Worm (Caenorhabditis elegans): ENCODE measurements around the gene lido-7.

lido-7 gene

ce11 chrII:2967064-2967463 lies 21.0 kb upstream of the lido-7 start:
- TF ChIP-seq sma-9 (GFP tag; optimal IDR thresholded peaks at IDR 0.05) (peak; percentile 8), sma-9 (tag; optimal IDR thresholded peaks at IDR 0.05) (no peak), F13H6.1 (tag; optimal IDR thresholded peaks at IDR 0.05) (peak; percentile 74), mab-5 (tag; optimal IDR thresholded peaks at IDR 0.05) (no peak), skn-1 (tag; optimal IDR thresholded peaks at IDR 0.05) (no peak), lsy-2 (tag; optimal IDR thresholded peaks at IDR 0.05) (no peak)

ce11 chrII:2973940-2974402 lies 14.1 kb upstream of the lido-7 start:
- TF ChIP-seq lin-11 (tag; optimal IDR thresholded peaks at IDR 0.05) (peak; percentile 86), nhr-12 (tag; optimal IDR thresholded peaks at IDR 0.05) (no peak), crh-2 (tag; optimal IDR thresholded peaks at IDR 0.05) (peak; percentile 96), elt-3 (tag; optimal IDR thresholded peaks at IDR 0.05) (no peak), zag-1 (tag; optimal IDR thresholded peaks at IDR 0.05) (peak; percentile 90), nhr-77 (tag; optimal IDR thresholded peaks at IDR 0.05) (peak; percentile 30), unc-62 (GFP tag; optimal IDR thresholded peaks at IDR 0.05) (peak; percentile 16), lin-13 (GFP tag; optimal IDR thresholded peaks at IDR 0.05) (peak; percentile 96), dmd-4 (tag; optimal IDR thresholded peaks at IDR 0.05) (no peak), blmp-1 (tag; optimal IDR thresholded peaks at IDR 0.05; ENCODE audit: insufficient read depth) (peak; percentile 79), ztf-1 (GFP tag; conservative IDR thresholded peaks at IDR 0.05) (no peak), unc-39 (tag; optimal IDR thresholded peaks at IDR 0.05) (no peak), lsy-2 (tag; optimal IDR thresholded peaks at IDR 0.05) (peak; percentile 90 to 93), mab-5 (tag; optimal IDR thresholded peaks at IDR 0.05) (peak; percentile 95), nhr-10 (tag; optimal IDR thresholded peaks at IDR 0.05) (peak; percentile 51), sem-4 (tag; optimal IDR thresholded peaks at IDR 0.05) (peak; percentile 93), F13H6.1 (tag; optimal IDR thresholded peaks at IDR 0.05) (peak; percentile 97), elt-1 (tag; optimal IDR thresholded peaks at IDR 0.05) (peak; percentile 49), ceh-82 (tag; optimal IDR thresholded peaks at IDR 0.05) (peak; percentile 26), fos-1 (tag; optimal IDR thresholded peaks at IDR 0.05) (peak; percentile 87), aly-2 (tag; optimal IDR thresholded peaks at IDR 0.05) (no peak), gmeb-1 (tag; optimal IDR thresholded peaks at IDR 0.05) (peak; percentile 91), skn-1 (tag; optimal IDR thresholded peaks at IDR 0.05) (no peak), ZK546.5 (tag; optimal IDR thresholded peaks at IDR 0.05) (peak; percentile 32), mbf-1 (tag; optimal IDR thresholded peaks at IDR 0.05) (no peak), nhr-25 (tag; optimal IDR thresholded peaks at IDR 0.05) (peak; percentile 97), nhr-11 (tag; optimal IDR thresholded peaks at IDR 0.05) (no peak), ztf-11 (tag; optimal IDR thresholded peaks at IDR 0.05) (peak; percentile 71), nhr-21 (tag; optimal IDR thresholded peaks at IDR 0.05) (peak; percentile 96), sma-3 (GFP tag; optimal IDR thresholded peaks at IDR 0.05) (peak; percentile 88), nhr-23 (tag; optimal IDR thresholded peaks at IDR 0.05) (no peak), alr-1 (tag; optimal IDR thresholded peaks at IDR 0.05) (no peak), nhr-129 (tag; optimal IDR thresholded peaks at IDR 0.05) (peak; percentile 90), ztf-4 (tag; optimal IDR thresholded peaks at IDR 0.05) (peak; percentile 96), sma-9 (GFP tag; optimal IDR thresholded peaks at IDR 0.05) (peak; percentile 99), sma-9 (tag; optimal IDR thresholded peaks at IDR 0.05) (peak; percentile 76), lin-39 (tag; optimal IDR thresholded peaks at IDR 0.05) (no peak), Y55F3AM.14 (GFP tag; optimal IDR thresholded peaks at IDR 0.05) (peak; percentile 97), nhr-237 (tag; optimal IDR thresholded peaks at IDR 0.05) (peak; percentile 69), C34F6.9 (tag; optimal IDR thresholded peaks at IDR 0.05) (peak; percentile 90), ama-1 (optimal IDR thresholded peaks at IDR 0.05) (peak; percentile 81), R02D3.7 (tag; optimal IDR thresholded peaks at IDR 0.05) (peak; percentile 40), ceh-16 (tag; optimal IDR thresholded peaks at IDR 0.05) (peak; percentile 83), peb-1 (tag; optimal IDR thresholded peaks at IDR 0.05) (no peak), nhr-6 (tag; optimal IDR thresholded peaks at IDR 0.05) (peak; percentile 88), snpc-4 (tag; optimal IDR thresholded peaks at IDR 0.05) (peak; percentile 72), unc-55 (GFP tag; optimal IDR thresholded peaks at IDR 0.05) (peak; percentile 89), mdl-1 (tag; optimal IDR thresholded peaks at IDR 0.05) (peak; percentile 95 to 98), egl-27 (tag; optimal IDR thresholded peaks at IDR 0.05) (peak; percentile 99)

Data from whole organism, L2 larva.